Fruit fly (Drosophila melanogaster) whole organism, embryonic: Measurements from ENCODE around the gene sob.

Source experiments
- CG10321 ChIP-seq: fragments of 200-800 bp; sonication (Bioruptor generic); IDR thresholded peaks from 2 replicates; pipeline ENCODE4 v1.3.6; 2022; ENCODE audit warnings: missing biosample characterization, missing genetic modification characterization
- CG10462 ChIP-seq: fragments of 200-800 bp; sonication (Bioruptor generic); optimal IDR thresholded peaks from 2 replicates; lab custom pipeline; 2016; ENCODE audit warnings: missing biosample characterization, missing genetic modification characterization
- CG11504 ChIP-seq: fragments of 200-800 bp; sonication (Bioruptor generic); optimal IDR thresholded peaks from 3 replicates; lab custom pipeline; 2019; ENCODE audit warnings: missing biosample characterization, mild to moderate bottlenecking, missing genetic modification characterization, moderate library complexity
- CG11695 ChIP-seq: fragments of 200-800 bp; sonication (Bioruptor generic); IDR thresholded peaks from 3 replicates; pipeline ENCODE4 v1.3.6; 2022; ENCODE audit warnings: missing biosample characterization, missing genetic modification characterization
- CG14441 ChIP-seq: fragments of 200-800 bp; sonication (Bioruptor generic); IDR thresholded peaks from 2 replicates; pipeline ENCODE4 v1.3.6; 2022; ENCODE audit warnings: missing biosample characterization, missing genetic modification characterization
- CG16863 ChIP-seq: fragments of 200-800 bp; sonication (Bioruptor generic); optimal IDR thresholded peaks from 3 replicates; lab custom pipeline; 2016; ENCODE audit warnings: missing biosample characterization, missing genetic modification characterization
- CG30403 ChIP-seq: fragments of 200-800 bp; sonication (Bioruptor generic); optimal IDR thresholded peaks from 3 replicates; lab custom pipeline; 2016; ENCODE audit warnings: missing biosample characterization, missing genetic modification characterization
- CG30431 ChIP-seq: fragments of 200-800 bp; sonication (Bioruptor generic); optimal IDR thresholded peaks from 2 replicates; lab custom pipeline; 2017; ENCODE audit warnings: missing biosample characterization, missing genetic modification characterization
- CG34224 ChIP-seq: fragments of 200-800 bp; sonication (Bioruptor generic); IDR thresholded peaks from 3 replicates; pipeline ENCODE4 v1.3.6; 2022; ENCODE audit warnings: missing biosample characterization, missing genetic modification characterization; ENCODE audit not compliant: partially characterized antibody
- CG3847 ChIP-seq: fragments of 200-800 bp; sonication (Bioruptor generic); IDR thresholded peaks from 2 replicates; pipeline ENCODE4 v1.3.6; 2022; ENCODE audit warnings: missing biosample characterization, missing genetic modification characterization
- CG6254 ChIP-seq: fragments of 200-800 bp; sonication (Bioruptor generic); optimal IDR thresholded peaks from 3 replicates; lab custom pipeline; 2017; ENCODE audit warnings: mild to moderate bottlenecking, missing biosample characterization, missing genetic modification reagents, missing genetic modification characterization
- CG9437 ChIP-seq: fragments of 200-800 bp; sonication (Bioruptor generic); optimal IDR thresholded peaks from 2 replicates; lab custom pipeline; 2018; ENCODE audit warnings: missing biosample characterization, mild to moderate bottlenecking, missing genetic modification characterization
- CG9727 ChIP-seq: fragments of 200-800 bp; sonication (Bioruptor generic); optimal IDR thresholded peaks from 3 replicates; lab custom pipeline; 2017; ENCODE audit warnings: missing biosample characterization, mild to moderate bottlenecking, missing genetic modification characterization
- CG9932 ChIP-seq: fragments of 200-800 bp; sonication (Bioruptor generic); IDR thresholded peaks from 2 replicates; pipeline ENCODE4 v1.3.6; 2022; ENCODE audit warnings: missing biosample characterization, missing genetic modification characterization
- D19B ChIP-seq: fragments of 200-800 bp; sonication (Bioruptor generic); optimal IDR thresholded peaks from 2 replicates; lab custom pipeline; 2017; ENCODE audit warnings: missing biosample characterization, mild to moderate bottlenecking, missing genetic modification characterization
- ERR ChIP-seq: fragments of 200-800 bp; sonication (Bioruptor generic); optimal IDR thresholded peaks from 2 replicates; lab custom pipeline; 2016; ENCODE audit warnings: missing biosample characterization, missing genetic modification characterization
- H2.0 ChIP-seq: fragments of 200-800 bp; sonication (Bioruptor generic); IDR thresholded peaks from 2 replicates; pipeline ENCODE4 v1.3.6; 2022; ENCODE audit warnings: missing biosample characterization, missing genetic modification characterization
- HLH54F ChIP-seq: fragments of 200-800 bp; sonication (Bioruptor generic); optimal IDR thresholded peaks from 3 replicates; lab custom pipeline; 2016; ENCODE audit warnings: missing biosample characterization, missing genetic modification characterization
- Hr51 ChIP-seq, 2 experiments: fragments of 200-800 bp; sonication (Bioruptor generic); optimal IDR thresholded peaks; 2 replicates in 1 of 2; 3 replicates in 1 of 2; lab custom pipeline; 2016 to 2018; ENCODE audit warnings: missing biosample characterization in 2 of 2, missing genetic modification characterization in 2 of 2, mild to moderate bottlenecking in 1 of 2, moderate library complexity in 1 of 2
- Nf-YA ChIP-seq: fragments of 200-800 bp; sonication (Bioruptor generic); IDR thresholded peaks from 2 replicates; pipeline ENCODE4 v1.3.6; 2022; ENCODE audit warnings: missing biosample characterization, missing genetic modification characterization
- Pdp1 ChIP-seq, 2 experiments: fragments of 200-800 bp; sonication (Bioruptor generic); optimal IDR thresholded peaks; 3 replicates each; lab custom pipeline; 2016; ENCODE audit warnings: missing biosample characterization in 2 of 2, missing genetic modification characterization in 2 of 2, mild to moderate bottlenecking in 1 of 2, moderate library complexity in 1 of 2
- Ravus ChIP-seq: fragments of 200-800 bp; sonication (Bioruptor generic); IDR thresholded peaks from 2 replicates; pipeline ENCODE4 v1.3.6; 2022; ENCODE audit warnings: missing biosample characterization, missing genetic modification characterization
- Sox100B ChIP-seq: fragments of 200-800 bp; sonication (Bioruptor generic); optimal IDR thresholded peaks from 3 replicates; lab custom pipeline; 2018; ENCODE audit warnings: missing biosample characterization, mild to moderate bottlenecking, missing genetic modification characterization
- az2 ChIP-seq: fragments of 200-800 bp; sonication (Bioruptor generic); optimal IDR thresholded peaks from 3 replicates; lab custom pipeline; 2016; ENCODE audit warnings: missing biosample characterization, missing genetic modification characterization
- dan ChIP-seq: fragments of 200-800 bp; sonication (Bioruptor generic); IDR thresholded peaks from 2 replicates; pipeline ENCODE4 v1.3.6; 2022; ENCODE audit warnings: missing biosample characterization, missing genetic modification characterization
- fd3F ChIP-seq: fragments of 200-800 bp; sonication (Bioruptor generic); optimal IDR thresholded peaks from 2 replicates; lab custom pipeline; 2018; ENCODE audit warnings: missing biosample characterization, mild to moderate bottlenecking, missing genetic modification characterization, moderate library complexity
- fd96Cb ChIP-seq: fragments of 200-800 bp; sonication (Bioruptor generic); optimal IDR thresholded peaks from 2 replicates; lab custom pipeline; 2018; ENCODE audit warnings: missing biosample characterization, mild to moderate bottlenecking, missing genetic modification characterization, moderate library complexity
- ftz-f1 ChIP-seq: fragments of 200-800 bp; sonication (Bioruptor generic); optimal IDR thresholded peaks from 2 replicates; lab custom pipeline; 2016; ENCODE audit warnings: missing biosample characterization, missing genetic modification characterization
- grau ChIP-seq: fragments of 200-800 bp; optimal IDR thresholded peaks from 3 replicates; lab custom pipeline; 2019; ENCODE audit warnings: missing biosample characterization, mild to moderate bottlenecking, missing genetic modification characterization, moderate library complexity
- lola ChIP-seq, 3 experiments: fragments of >200 bp in 2 of 3; fragments of 200-800 bp in 1 of 3; sonication (Bioruptor generic) in 1 of 3; optimal IDR thresholded peaks; 2 replicates each; lab custom pipeline; 2017 to 2019; ENCODE audit warnings: missing biosample characterization in 3 of 3, missing genetic modification characterization in 3 of 3, mild to moderate bottlenecking in 1 of 3, moderate library complexity in 1 of 3
- nom ChIP-seq: fragments of 200-800 bp; sonication (Bioruptor generic); optimal IDR thresholded peaks from 2 replicates; lab custom pipeline; 2017; ENCODE audit warnings: missing biosample characterization, missing genetic modification characterization, mild to moderate bottlenecking, moderate library complexity, missing genetic modification reagents
- pan ChIP-seq, 4 experiments: fragments of >200 bp in 3 of 4; fragments of 200-800 bp in 1 of 4; sonication (Bioruptor generic) in 1 of 4; optimal IDR thresholded peaks in 3 of 4; IDR thresholded peaks in 1 of 4; 2 replicates each; pipeline versions ENCODE4 v1.3.6 to Lab custom; 2017 to 2022; ENCODE audit warnings: missing biosample characterization in 2 of 4, missing genetic modification characterization in 2 of 4, mixed read lengths in 1 of 4
- shn ChIP-seq: fragments of 200-800 bp; sonication (Bioruptor generic); optimal IDR thresholded peaks from 3 replicates; lab custom pipeline; 2016; ENCODE audit warnings: missing biosample characterization, missing genetic modification characterization
- slp2 ChIP-seq: fragments of 200-800 bp; sonication (Bioruptor generic); optimal IDR thresholded peaks from 2 replicates; lab custom pipeline; 2016; ENCODE audit warnings: missing biosample characterization, missing genetic modification characterization
- tap ChIP-seq: fragments of 200-800 bp; optimal IDR thresholded peaks from 3 replicates; lab custom pipeline; 2019; ENCODE audit warnings: missing biosample characterization, mild to moderate bottlenecking, missing genetic modification characterization, moderate library complexity
- tll ChIP-seq, 2 experiments: fragments of 200-800 bp in 1 of 2; fragments of >200 bp in 1 of 2; sonication (Bioruptor generic) in 1 of 2; optimal IDR thresholded peaks; 2 replicates each; lab custom pipeline; 2017 to 2019; ENCODE audit warnings: missing biosample characterization in 2 of 2, missing genetic modification characterization in 2 of 2, mild to moderate bottlenecking in 1 of 2, moderate library complexity in 1 of 2
- tna ChIP-seq: fragments of 200-800 bp; sonication (Bioruptor generic); IDR thresholded peaks from 2 replicates; pipeline ENCODE4 v1.3.6; 2022; ENCODE audit warnings: missing biosample characterization, missing genetic modification characterization; ENCODE audit not compliant: partially characterized antibody
- vnd ChIP-seq: fragments of 200-800 bp; sonication (Bioruptor generic); IDR thresholded peaks from 3 replicates; pipeline ENCODE4 v1.3.6; 2022; ENCODE audit warnings: missing biosample characterization, missing genetic modification characterization; ENCODE audit not compliant: partially characterized antibody
- wdn ChIP-seq: fragments of 200-800 bp; sonication (Bioruptor generic); IDR thresholded peaks from 2 replicates; pipeline ENCODE4 v1.3.6; 2022; ENCODE audit warnings: missing biosample characterization, missing genetic modification characterization

The sob gene

dm6 chr2L:3559647-3560046, 20.9 kb downstream of the sob start (continued):
- TF ChIP-seq Sox100B (GFP tag; lab: Kevin White, UChicago) (peak; percentile 3), CG9932 (GFP tag; lab: Robert Waterston, UW) (0 out of 2 replicates have a peak, but pooled peaks have one; percentile 7), az2 (no peak), Nf-YA (0 out of 2 replicates have a peak, but pooled peaks have one; percentile 9), CG6254 (GFP tag; lab: Kevin White, UChicago) (no peak), CG16863 (GFP tag; lab: Kevin White, UChicago) (no peak), lola (GFP tag; optimal IDR thresholded peaks at IDR 0.05; lab: Kevin White, UChicago) (no peak), CG9727 (GFP tag; lab: Kevin White, UChicago) (no peak), Hr51 (GFP tag; optimal IDR thresholded peaks at IDR 0.05; lab: Kevin White, UChicago) (peak in 1 of 2 experiments; percentile 21), ftz-f1 (no peak), CG10321 (no peak), dan (GFP tag; lab: Robert Waterston, UW) (no peak), CG9437 (no peak), vnd (GFP tag; lab: Robert Waterston, UW) (no peak), CG11504 (peak; percentile 7), tll (GFP tag; optimal IDR thresholded peaks at IDR 0.05; lab: Kevin White, UChicago) (no peak), CG10462 (GFP tag; lab: Kevin White, UChicago) (no peak), CG30431 (GFP tag; lab: Kevin White, UChicago) (no peak), H2.0 (no peak), pan (optimal IDR thresholded peaks at IDR 0.05; lab: Kevin White, UChicago) (no peak), pan (GFP tag; optimal IDR thresholded peaks at IDR 0.05 in 1 of 2, IDR thresholded peaks at IDR 0.05 in 1 of 2) (peak in 1 of 2 experiments; percentile 44), CG14441 (GFP tag; lab: Robert Waterston, UW) (0 out of 2 replicates have a peak, but pooled peaks have one; percentile 25)

DNA sequence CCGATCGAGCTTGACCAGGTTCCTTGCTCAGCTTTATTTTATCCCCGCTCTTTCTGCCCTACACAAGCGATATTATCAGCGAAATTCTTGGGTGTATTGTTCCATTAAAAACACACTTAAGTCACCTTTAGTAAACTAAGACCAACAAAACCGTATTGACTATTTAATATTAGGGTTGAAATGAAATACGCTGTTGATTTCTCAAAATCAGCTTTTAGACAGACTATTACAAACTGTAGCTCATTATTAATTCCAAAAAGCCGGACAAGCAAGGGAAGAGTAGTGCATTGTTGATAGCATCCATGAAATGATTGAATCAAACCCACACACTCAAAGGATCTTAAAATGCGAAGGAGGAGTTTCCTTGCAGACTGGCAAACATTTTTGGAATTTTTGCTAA, 22.3 kb downstream of the sob start:
- TF ChIP-seq wdn (GFP tag; lab: Robert Waterston, UW): no peak
- TF ChIP-seq CG3847 (GFP tag; lab: Robert Waterston, UW): no peak
- no peak for TF ChIP-seq D19B (GFP tag; lab: Kevin White, UChicago)
- TF ChIP-seq HLH54F (GFP tag; lab: Kevin White, UChicago): no peak
- no peak for TF ChIP-seq fd3F (GFP tag; lab: Kevin White, UChicago)
- no peak for TF ChIP-seq slp2 (GFP tag; lab: Kevin White, UChicago)
- no peak for TF ChIP-seq tap (tag; lab: Kevin White, UChicago)
- no peak for TF ChIP-seq fd96Cb (tag; lab: Kevin White, UChicago)
- TF ChIP-seq CG34224 (GFP tag; lab: Robert Waterston, UW): no peak
- TF ChIP-seq shn: no peak
- TF ChIP-seq ERR (GFP tag; lab: Kevin White, UChicago): no peak
- TF ChIP-seq tna (GFP tag; lab: Robert Waterston, UW): no peak

DNA sequence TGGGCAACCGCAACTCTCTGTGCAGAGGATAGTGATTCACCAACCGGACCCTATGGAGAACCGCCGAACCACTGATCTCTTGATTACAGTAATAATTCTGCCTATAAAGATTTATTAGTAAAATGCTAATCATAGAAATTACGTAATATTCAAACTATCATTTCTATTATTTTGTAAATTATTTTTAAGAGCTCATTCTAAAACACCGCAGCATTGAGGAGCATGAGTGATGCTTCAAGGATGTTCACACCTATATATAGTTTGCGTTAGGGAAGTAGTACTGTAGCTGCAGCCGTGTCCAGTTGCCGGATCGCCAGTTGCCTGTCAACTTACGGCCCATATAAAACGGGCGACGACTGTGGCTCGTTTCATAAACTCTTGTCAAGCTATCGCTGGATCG, 23.1 kb downstream of the sob start:
- TF ChIP-seq Ravus (GFP tag; lab: Robert Waterston, UW): no peak
- TF ChIP-seq nom (GFP tag; lab: Kevin White, UChicago): peak; percentile 2
- peak in 1 of 2 experiments; percentile 47 for TF ChIP-seq Pdp1 (GFP tag; optimal IDR thresholded peaks at IDR 0.05; lab: Kevin White, UChicago)
- TF ChIP-seq CG11695 (GFP tag; lab: Robert Waterston, UW): no peak
- peak; percentile 53 for TF ChIP-seq grau
- TF ChIP-seq vnd (GFP tag; lab: Robert Waterston, UW): no peak
- no peak for TF ChIP-seq CG30403
